Fruit fly (Drosophila melanogaster) S2 (cell line): ENCODE data around the gene CG15865.

Source experiments
- CG8478 ChIP-seq: fragments of >200 bp; optimal IDR thresholded peaks from 2 replicates; lab custom pipeline; 2018
- CTCF ChIP-seq, 2 experiments: fragments of >200 bp; optimal IDR thresholded peaks; 2 replicates each; lab custom pipeline; 2018

CG15865 gene

dm6 chrX:16690499-16690898, 26.2 kb upstream of the CG15865 start:
- no peak for TF ChIP-seq CTCF (optimal IDR thresholded peaks at IDR 0.05; lab: Kevin White, UChicago)
- no peak for TF ChIP-seq CG8478

dm6 chrX:16689966-16690365, 25.7 kb upstream of the CG15865 start:
- no peak for TF ChIP-seq CG8478
- no peak for TF ChIP-seq CTCF (optimal IDR thresholded peaks at IDR 0.05; lab: Kevin White, UChicago)

dm6 chrX:16689339-16689738, 25.1 kb upstream of the CG15865 start:
- no peak for TF ChIP-seq CTCF (optimal IDR thresholded peaks at IDR 0.05; lab: Kevin White, UChicago)
- no peak for TF ChIP-seq CG8478

- no peak for TF ChIP-seq CTCF (optimal IDR thresholded peaks at IDR 0.05; lab: Kevin White, UChicago)
- no peak for TF ChIP-seq CG8478
Measured at dm6 chrX:16688106-16688459, 23.8 kb upstream of the CG15865 start.

dm6 chrX:16687400-16688105, 23.3 kb upstream of the CG15865 start:
- no peak for TF ChIP-seq CG8478
- no peak for TF ChIP-seq CTCF (optimal IDR thresholded peaks at IDR 0.05; lab: Kevin White, UChicago)

dm6 chrX:16683765-16684164, 19.5 kb upstream of the CG15865 start, which contains the start of gene Axs:
Gene Axs, minus strand, starts transcription at chrX:16683895.
- peak; percentile 31 to 49 for TF ChIP-seq CTCF (optimal IDR thresholded peaks at IDR 0.05; lab: Kevin White, UChicago)
- TF ChIP-seq CG8478, result no peak

- no peak for TF ChIP-seq CTCF (optimal IDR thresholded peaks at IDR 0.05; lab: Kevin White, UChicago)
- no peak for TF ChIP-seq CG8478
Measured at dm6 chrX:16678845-16679347, 14.6 kb upstream of the CG15865 start, which contains the start of the genes CG13010 and sing. Gene CG13010, minus strand, starts transcription at chrX:16678945. Gene sing, plus strand, starts transcription at chrX:16679297.

dm6 chrX:16677163-16677562, 12.9 kb upstream of the CG15865 start:
- TF ChIP-seq CG8478, result no peak
- TF ChIP-seq CTCF (optimal IDR thresholded peaks at IDR 0.05; lab: Kevin White, UChicago), result no peak

- TF ChIP-seq CTCF (optimal IDR thresholded peaks at IDR 0.05; lab: Kevin White, UChicago) (no peak), CG8478 (no peak)
Measured at dm6 chrX:16676653-16677052, 12.4 kb upstream of the CG15865 start, which contains the start of gene CG13012. Gene CG13012, minus strand, starts transcription at chrX:16676753.

dm6 chrX:16674538-16674937, 10.3 kb upstream of the CG15865 start:
- no peak for TF ChIP-seq CG8478
- TF ChIP-seq CTCF (optimal IDR thresholded peaks at IDR 0.05; lab: Kevin White, UChicago), result no peak

- TF ChIP-seq CG8478, result no peak
- TF ChIP-seq CTCF (optimal IDR thresholded peaks at IDR 0.05; lab: Kevin White, UChicago), result no peak
Measured at dm6 chrX:16672904-16673303, 8.6 kb upstream of the CG15865 start.

dm6 chrX:16670691-16671481, 6.6 kb upstream of the CG15865 start:
- TF ChIP-seq CTCF (optimal IDR thresholded peaks at IDR 0.05; lab: Kevin White, UChicago) (no peak), CG8478 (no peak)

dm6 chrX:16670262-16670661, 6.0 kb upstream of the CG15865 start:
- TF ChIP-seq CG8478 (no peak), CTCF (optimal IDR thresholded peaks at IDR 0.05; lab: Kevin White, UChicago) (no peak)

- no peak for TF ChIP-seq CG8478
- TF ChIP-seq CTCF (optimal IDR thresholded peaks at IDR 0.05; lab: Kevin White, UChicago), result no peak
Measured at dm6 chrX:16669849-16670248, 5.6 kb upstream of the CG15865 start.

- TF ChIP-seq CG8478 (no peak), CTCF (optimal IDR thresholded peaks at IDR 0.05; lab: Kevin White, UChicago) (no peak)
Measured at dm6 chrX:16660632-16661031, 3.6 kb downstream of the CG15865 start.

- TF ChIP-seq CTCF (optimal IDR thresholded peaks at IDR 0.05; lab: Kevin White, UChicago) (no peak), CG8478 (no peak)
Measured at dm6 chrX:16655724-16656235, 8.5 kb downstream of the CG15865 start.
